Fruit fly (Drosophila melanogaster): Measurements from ENCODE around the gene Ugt36E1.

Gene Ugt36E1

dm6 chr2L:18830587-18831528, 4.3 kb downstream of the Ugt36E1 start, which contains the start of the genes CG17597 and ScpX (continued):
- TF ChIP-seq CG17328 (GFP tag; IDR thresholded peaks at IDR 0.05) = no peak; the same call in 1 of the 2 replicates
- peak; percentile 33 for TF ChIP-seq pita (GFP tag; optimal IDR thresholded peaks at IDR 0.05)
- no peak for TF ChIP-seq CG14965 (GFP tag; optimal IDR thresholded peaks at IDR 0.05; ENCODE audit: borderline replicate concordance)
- TF ChIP-seq twi (tag; optimal IDR thresholded peaks at IDR 0.05) = peak; percentile 54
- peak; percentile 14 for TF ChIP-seq Elba2 (GFP tag; optimal IDR thresholded peaks at IDR 0.05)
- no peak for TF ChIP-seq sim (GFP tag; IDR thresholded peaks at IDR 0.05)
- peak; percentile 23 for TF ChIP-seq CG4617 (GFP tag; optimal IDR thresholded peaks at IDR 0.05; ENCODE audit: borderline replicate concordance)
- no peak for TF ChIP-seq toy (GFP tag; IDR thresholded peaks at IDR 0.05)
- TF ChIP-seq peb (GFP tag; IDR thresholded peaks at IDR 0.05) = no peak
- TF ChIP-seq CG2678 (tag; optimal IDR thresholded peaks at IDR 0.05) = peak; percentile 76
- TF ChIP-seq NfI (GFP tag; optimal IDR thresholded peaks at IDR 0.05) = peak; percentile 52
- peak; percentile 19 for TF ChIP-seq CG9876 (GFP tag; optimal IDR thresholded peaks at IDR 0.05)
- peak; percentile 71 for TF ChIP-seq Sin3A (optimal IDR thresholded peaks at IDR 0.05)
- peak; percentile 37 for TF ChIP-seq zen (tag; optimal IDR thresholded peaks at IDR 0.05)
- peak; percentile 5 for TF ChIP-seq Vsx1 (GFP tag; optimal IDR thresholded peaks at IDR 0.05)
- TF ChIP-seq Myb (GFP tag; optimal IDR thresholded peaks at IDR 0.05) = peak; percentile 27
- TF ChIP-seq Mad (GFP tag; optimal IDR thresholded peaks at IDR 0.05) = peak; percentile 50
- TF ChIP-seq ham (GFP tag; IDR thresholded peaks at IDR 0.05) = no peak
- TF ChIP-seq p53 (GFP tag; optimal IDR thresholded peaks at IDR 0.05) = peak; percentile 28
- peak; percentile 63 for TF ChIP-seq CG18262 (tag; optimal IDR thresholded peaks at IDR 0.05)
- no peak for TF ChIP-seq h (optimal IDR thresholded peaks at IDR 0.05)
- TF ChIP-seq eve (GFP tag; optimal IDR thresholded peaks at IDR 0.05) = no peak
- peak; percentile 90 for TF ChIP-seq ato (GFP tag; IDR thresholded peaks at IDR 0.05; ENCODE audit: partially characterized antibody)
- TF ChIP-seq CG43689 (GFP tag; IDR thresholded peaks at IDR 0.05) = no peak
- peak; percentile 41 for TF ChIP-seq ssp (GFP tag; IDR thresholded peaks at IDR 0.05)
- peak; percentile 40; the same call in 1 of the 3 replicates for TF ChIP-seq so (GFP tag; IDR thresholded peaks at IDR 0.05)
- TF ChIP-seq CG13894 (tag; optimal IDR thresholded peaks at IDR 0.05) = peak; percentile 57
- TF ChIP-seq kah (GFP tag; optimal IDR thresholded peaks at IDR 0.05) = peak; percentile 99
- TF ChIP-seq Camta (GFP tag; optimal IDR thresholded peaks at IDR 0.05) = peak; percentile 57
- peak; percentile 19; the same call in 1 of the 2 replicates for TF ChIP-seq CG31224 (GFP tag; IDR thresholded peaks at IDR 0.05)
- no peak for TF ChIP-seq Drgx (GFP tag; IDR thresholded peaks at IDR 0.05)
- TF ChIP-seq CG13424 (tag; optimal IDR thresholded peaks at IDR 0.05) = peak; percentile 67
- TF ChIP-seq CG10959 (GFP tag; IDR thresholded peaks at IDR 0.05) = no peak; the same call in 1 of the 2 replicates
- TF ChIP-seq Ptx1 (GFP tag; IDR thresholded peaks at IDR 0.05) = peak; percentile 71
- no peak for TF ChIP-seq dm (GFP tag; optimal IDR thresholded peaks at IDR 0.05)
- TF ChIP-seq CG16779 (GFP tag; IDR thresholded peaks at IDR 0.05) = no peak
- TF ChIP-seq CG32772 (GFP tag; IDR thresholded peaks at IDR 0.05) = peak; percentile 39; the same call in 1 of the 2 replicates
- TF ChIP-seq lbe (GFP tag; optimal IDR thresholded peaks at IDR 0.05) = no peak
- no peak for TF ChIP-seq dimm (GFP tag; IDR thresholded peaks at IDR 0.05)
- peak; percentile 65 for TF ChIP-seq CG12155 (GFP tag; optimal IDR thresholded peaks at IDR 0.05)
- TF ChIP-seq Asciz (GFP tag; optimal IDR thresholded peaks at IDR 0.05) = peak; percentile 47
- peak; percentile 61 for TF ChIP-seq Hmx (GFP tag; optimal IDR thresholded peaks at IDR 0.05)
- peak; percentile 62 for TF ChIP-seq tin (GFP tag; optimal IDR thresholded peaks at IDR 0.05)
- no peak for TF ChIP-seq tio (GFP tag; optimal IDR thresholded peaks at IDR 0.05)
- TF ChIP-seq Neu2 (GFP tag; optimal IDR thresholded peaks at IDR 0.05; ENCODE audit: borderline replicate concordance) = peak; percentile 49
- TF ChIP-seq fd102C (GFP tag; optimal IDR thresholded peaks at IDR 0.05) = peak; percentile 47
- peak; percentile 43 for TF ChIP-seq CG12071 (GFP tag; optimal IDR thresholded peaks at IDR 0.05)
- TF ChIP-seq NFAT (GFP tag; IDR thresholded peaks at IDR 0.05) = no peak; the same call in 1 of the 2 replicates
- no peak for TF ChIP-seq dati (GFP tag; IDR thresholded peaks at IDR 0.05)
- TF ChIP-seq CG3995 (GFP tag; optimal IDR thresholded peaks at IDR 0.05) = peak; percentile 24
